Fruit fly (Drosophila melanogaster): ENCODE results near the gene CG31674.

CG31674 gene

dm6 chr2L:20811039-20811652 is 19.9 kb upstream of the CG31674 start (continued):
- TF ChIP-seq CG1603 (tag; optimal IDR thresholded peaks at IDR 0.05), result peak; percentile 32
- TF ChIP-seq NC2β (GFP tag; optimal IDR thresholded peaks at IDR 0.05), result no peak
- peak; percentile 29 for TF ChIP-seq CG17829 (tag; optimal IDR thresholded peaks at IDR 0.05)
- no peak for TF ChIP-seq ftz-f1 (GFP tag; optimal IDR thresholded peaks at IDR 0.05)
- no peak for TF ChIP-seq CG6683 (GFP tag; optimal IDR thresholded peaks at IDR 0.05)
- TF ChIP-seq sisA (GFP tag; IDR thresholded peaks at IDR 0.05), result peak; percentile 50; the same call in 1 of the 2 replicates
- TF ChIP-seq ap (GFP tag; IDR thresholded peaks at IDR 0.05), result peak; percentile 54; the same call in 1 of the 2 replicates
- TF ChIP-seq Dad (GFP tag; optimal IDR thresholded peaks at IDR 0.05), result no peak
- no peak for TF ChIP-seq Antp (GFP tag; optimal IDR thresholded peaks at IDR 0.05)
- no peak for TF ChIP-seq fu2 (GFP tag; optimal IDR thresholded peaks at IDR 0.05)
- no peak for TF ChIP-seq sug (tag; optimal IDR thresholded peaks at IDR 0.05)
- TF ChIP-seq CG10979 (tag; optimal IDR thresholded peaks at IDR 0.05), result peak; percentile 29
- TF ChIP-seq MESR4 (GFP tag; optimal IDR thresholded peaks at IDR 0.05), result no peak
- no peak for TF ChIP-seq sr (GFP tag; IDR thresholded peaks at IDR 0.05)
- no peak for TF ChIP-seq Myb (GFP tag; optimal IDR thresholded peaks at IDR 0.05)
- no peak for TF ChIP-seq GATAe (GFP tag; conservative IDR thresholded peaks at IDR 0.05)
- TF ChIP-seq YL-1 (GFP tag; optimal IDR thresholded peaks at IDR 0.05), result no peak
- no peak for TF ChIP-seq Bgb (GFP tag; IDR thresholded peaks at IDR 0.05; ENCODE audit: partially characterized antibody)
- TF ChIP-seq CG3407 (GFP tag; optimal IDR thresholded peaks at IDR 0.05), result no peak
- TF ChIP-seq HHEX (GFP tag; optimal IDR thresholded peaks at IDR 0.05), result peak; percentile 19
- peak; percentile 34 for TF ChIP-seq CG17568 (GFP tag; optimal IDR thresholded peaks at IDR 0.05)
- TF ChIP-seq Sin3A (optimal IDR thresholded peaks at IDR 0.05), result no peak
- no peak for TF ChIP-seq grn (GFP tag; optimal IDR thresholded peaks at IDR 0.05)
- TF ChIP-seq bbx (GFP tag; IDR thresholded peaks at IDR 0.05; ENCODE audit: partially characterized antibody), result no peak
- TF ChIP-seq Mes4 (GFP tag; optimal IDR thresholded peaks at IDR 0.05), result no peak
- TF ChIP-seq Dp (GFP tag; optimal IDR thresholded peaks at IDR 0.05), result no peak
- no peak for TF ChIP-seq toy (GFP tag; IDR thresholded peaks at IDR 0.05)
- no peak for TF ChIP-seq CG3838 (GFP tag; optimal IDR thresholded peaks at IDR 0.05)
- TF ChIP-seq Oaz (GFP tag; IDR thresholded peaks at IDR 0.05), result peak; percentile 48
- no peak for TF ChIP-seq CkIIα-i1 (GFP tag; IDR thresholded peaks at IDR 0.05)
- TF ChIP-seq CG18619 (GFP tag; optimal IDR thresholded peaks at IDR 0.05), result no peak
- 0 out of 4 replicates have a peak, but pooled peaks have one; percentile 7 for TF ChIP-seq Gug (GFP tag; IDR thresholded peaks at IDR 0.05)
- TF ChIP-seq kah (GFP tag; optimal IDR thresholded peaks at IDR 0.05), result no peak
- TF ChIP-seq CG9817 (tag; optimal IDR thresholded peaks at IDR 0.05), result peak; percentile 24
- no peak for TF ChIP-seq sens-2 (GFP tag; IDR thresholded peaks at IDR 0.05)
- no peak for TF ChIP-seq yki (optimal IDR thresholded peaks at IDR 0.05)
- no peak for TF ChIP-seq Trl (optimal IDR thresholded peaks at IDR 0.05)
- TF ChIP-seq Trl (GFP tag; optimal IDR thresholded peaks at IDR 0.05), result no peak
- TF ChIP-seq Fer2 (tag; optimal IDR thresholded peaks at IDR 0.05), result no peak
- TF ChIP-seq HLH3B (GFP tag; IDR thresholded peaks at IDR 0.05), result peak; percentile 39; the same call in 1 of the 2 replicates
- no peak for TF ChIP-seq tx (GFP tag; optimal IDR thresholded peaks at IDR 0.05)
- TF ChIP-seq CG2202 (tag; optimal IDR thresholded peaks at IDR 0.05), result no peak
- TF ChIP-seq trh (GFP tag; optimal IDR thresholded peaks at IDR 0.05), result no peak
- no peak for TF ChIP-seq Doc3 (GFP tag; IDR thresholded peaks at IDR 0.05; ENCODE audit: partially characterized antibody)
- no peak for TF ChIP-seq Atf3 (GFP tag; optimal IDR thresholded peaks at IDR 0.05)
- TF ChIP-seq CG2120 (GFP tag; optimal IDR thresholded peaks at IDR 0.05), result peak; percentile 4
- peak; percentile 57 for TF ChIP-seq CG2712 (tag; optimal IDR thresholded peaks at IDR 0.05)
- TF ChIP-seq fd102C (GFP tag; optimal IDR thresholded peaks at IDR 0.05), result no peak
- TF ChIP-seq lola (GFP tag; optimal IDR thresholded peaks at IDR 0.05), result no peak
- 0 out of 3 replicates have a peak, but pooled peaks have one; percentile 30 for TF ChIP-seq CG34422 (GFP tag; IDR thresholded peaks at IDR 0.05)
- peak; percentile 62 for TF ChIP-seq D19B (GFP tag; optimal IDR thresholded peaks at IDR 0.05)
- TF ChIP-seq Hr39 (optimal IDR thresholded peaks at IDR 0.05), result no peak

Data from whole organism, embryonic.